Worm (Caenorhabditis elegans): Measurements from ENCODE around the gene let-4.

let-4 gene

DNA sequence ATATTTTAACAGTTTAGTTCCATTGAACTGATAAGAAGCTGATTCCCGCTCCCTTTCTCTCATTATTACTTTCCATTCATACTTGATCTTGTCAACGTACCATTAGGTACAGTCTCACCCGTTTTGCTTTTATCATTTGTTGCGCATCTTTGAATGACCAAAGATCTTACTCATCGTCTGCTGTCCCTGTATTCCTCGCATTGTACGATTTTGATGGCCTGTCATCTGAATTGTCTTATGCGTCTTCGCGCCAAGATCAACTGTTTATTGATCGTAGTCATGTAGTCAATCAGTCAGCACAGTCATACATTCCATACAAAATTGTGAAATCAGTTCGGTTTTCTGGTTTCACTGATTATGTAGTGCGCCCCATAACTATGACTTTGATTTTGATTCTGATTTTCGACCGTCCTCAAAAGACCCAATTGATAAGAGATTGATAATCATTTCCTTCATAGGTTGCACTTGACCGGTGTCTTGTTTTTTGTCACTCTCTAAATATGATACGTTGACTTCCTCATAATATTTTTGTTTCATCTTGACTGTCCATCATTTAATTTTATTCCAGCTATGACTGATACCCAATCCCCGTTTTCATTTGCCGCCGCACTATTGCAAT, 19.7 kb upstream of the let-4 start, which contains the start of gene nhr-3:
Gene nhr-3 (plus strand): TSS at position 569 of the 619 bp plus-strand sequence.
- TF ChIP-seq pha-2 (tag; optimal IDR thresholded peaks at IDR 0.05) (no peak), pag-3 (tag; optimal IDR thresholded peaks at IDR 0.05; ENCODE audit: borderline replicate concordance) (no peak), hlh-6 (tag; optimal IDR thresholded peaks at IDR 0.05) (no peak), tbx-7 (tag; optimal IDR thresholded peaks at IDR 0.05) (no peak), ceh-34 (tag; optimal IDR thresholded peaks at IDR 0.05) (no peak), K09A11.1 (tag; optimal IDR thresholded peaks at IDR 0.05; ENCODE audit: insufficient read depth) (no peak), ceh-31 (tag; optimal IDR thresholded peaks at IDR 0.05) (no peak), ref-2 (tag; optimal IDR thresholded peaks at IDR 0.05) (no peak), madf-2 (tag; optimal IDR thresholded peaks at IDR 0.05) (no peak)

DNA sequence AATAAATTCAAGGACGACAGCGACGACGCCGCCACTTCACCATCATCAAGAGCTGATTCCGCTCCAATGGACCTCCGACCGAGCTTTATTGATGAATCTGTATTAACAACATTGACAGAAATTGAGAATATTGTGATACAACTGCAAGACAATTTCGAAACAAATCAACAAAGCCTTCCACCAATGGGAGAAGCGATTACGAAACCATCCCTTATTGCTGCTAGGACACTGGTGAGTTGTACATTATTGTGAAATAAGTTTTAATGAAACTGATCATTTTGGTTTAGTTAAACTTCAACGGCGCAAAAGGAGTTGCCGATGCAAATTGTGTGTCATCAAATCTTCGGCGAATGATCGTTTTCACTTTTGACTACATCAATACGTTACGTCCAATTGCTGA, 18.7 kb upstream of the let-4 start:
- TF ChIP-seq nfya-1 (tag; optimal IDR thresholded peaks at IDR 0.05) (peak; percentile 4), tbx-2 (tag; optimal IDR thresholded peaks at IDR 0.05) (no peak)

DNA sequence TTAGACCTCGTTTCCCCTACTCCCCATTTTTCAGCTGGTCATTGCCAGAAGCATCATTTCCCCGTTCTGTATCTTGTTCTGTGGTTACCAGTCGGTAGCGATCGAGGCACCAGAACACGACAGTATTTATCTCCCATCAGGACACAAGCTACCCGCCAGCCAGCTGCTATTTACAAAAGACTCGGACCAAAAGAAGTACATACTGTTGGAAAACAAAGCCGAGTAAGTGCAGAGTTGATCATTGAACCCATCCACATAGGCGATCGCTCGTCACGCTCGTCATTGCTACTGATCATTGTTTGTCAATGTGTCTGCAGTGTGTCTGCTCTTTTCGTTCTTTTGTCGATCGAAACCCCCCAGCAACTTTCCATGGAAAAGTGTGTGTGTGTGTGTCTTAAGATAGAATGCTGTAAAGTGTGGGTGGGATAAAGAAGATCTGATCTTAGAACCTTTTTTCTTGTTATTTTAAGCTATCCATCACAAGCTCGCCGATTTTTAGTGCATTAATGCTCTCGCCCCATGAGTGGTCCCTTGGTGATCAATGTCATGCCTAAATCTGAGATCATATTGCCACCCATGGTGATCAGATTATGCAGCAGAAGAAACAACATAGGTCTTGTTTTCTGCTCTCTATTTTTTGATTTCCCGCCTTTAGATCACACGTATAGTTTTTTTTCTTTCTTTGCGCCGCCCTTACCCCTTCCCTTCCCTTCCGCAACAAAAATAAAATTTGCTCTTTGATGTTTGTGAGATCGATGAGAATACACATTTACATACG, 18.0 kb upstream of the let-4 start:
- TF ChIP-seq C38D4.7 (GFP tag; optimal IDR thresholded peaks at IDR 0.05) (no peak), fax-1 (tag; optimal IDR thresholded peaks at IDR 0.05) (no peak), mec-3 (tag; optimal IDR thresholded peaks at IDR 0.05; ENCODE audit: borderline replicate concordance) (no peak), sox-4 (tag; optimal IDR thresholded peaks at IDR 0.05) (no peak), ref-2 (tag; optimal IDR thresholded peaks at IDR 0.05) (no peak), ceh-24 (tag; optimal IDR thresholded peaks at IDR 0.05) (no peak), unc-42 (tag; optimal IDR thresholded peaks at IDR 0.05) (peak; percentile 75), dve-1 (tag; optimal IDR thresholded peaks at IDR 0.05) (no peak), pha-4 (tag; optimal IDR thresholded peaks at IDR 0.05) (no peak), unc-3 (GFP tag; conservative IDR thresholded peaks at IDR 0.05) (no peak), unc-3 (tag; optimal IDR thresholded peaks at IDR 0.05) (peak; percentile 49)

DNA sequence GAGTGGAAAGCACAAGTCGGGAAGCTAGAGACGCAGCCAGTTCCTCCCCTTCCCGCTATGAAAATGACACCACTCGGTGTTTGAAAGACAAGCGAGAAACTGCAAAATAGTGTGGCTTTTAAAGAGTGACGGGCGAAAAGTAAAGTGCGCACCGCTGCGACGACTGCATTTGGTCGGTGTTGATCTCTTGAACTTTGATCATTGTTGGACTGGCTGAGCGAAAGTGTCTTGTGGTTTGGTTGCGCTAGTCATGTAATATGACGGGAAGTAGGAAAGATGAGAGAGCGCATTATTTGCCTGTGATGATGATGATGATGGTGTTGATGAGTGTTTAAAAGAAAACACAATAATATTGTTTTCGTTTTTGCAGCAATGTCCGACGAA, 17.4 kb upstream of the let-4 start:
- no peak for TF ChIP-seq lim-6 (tag; optimal IDR thresholded peaks at IDR 0.05)
- no peak for TF ChIP-seq eyg-1 (tag; optimal IDR thresholded peaks at IDR 0.05)
- TF ChIP-seq npax-4 (tag; optimal IDR thresholded peaks at IDR 0.05), result no peak
- TF ChIP-seq pax-1 (tag; optimal IDR thresholded peaks at IDR 0.05), result peak; percentile 70
- peak; percentile 94 for TF ChIP-seq tbx-2 (tag; optimal IDR thresholded peaks at IDR 0.05)
- peak; percentile 88 for TF ChIP-seq unc-55 (GFP tag; optimal IDR thresholded peaks at IDR 0.05)
- TF ChIP-seq ref-2 (tag; optimal IDR thresholded peaks at IDR 0.05), result peak; percentile 86
- TF ChIP-seq hlh-30 (tag; optimal IDR thresholded peaks at IDR 0.05; ENCODE audit: insufficient read depth), result peak; percentile 77
- peak; percentile 95 for TF ChIP-seq F13H6.1 (tag; optimal IDR thresholded peaks at IDR 0.05)
- peak; percentile 42 for TF ChIP-seq T23F11.4 (GFP tag; optimal IDR thresholded peaks at IDR 0.05)
- no peak for TF ChIP-seq unc-3 (GFP tag; conservative IDR thresholded peaks at IDR 0.05)
- TF ChIP-seq unc-3 (tag; optimal IDR thresholded peaks at IDR 0.05), result no peak
- TF ChIP-seq ceh-2 (tag; optimal IDR thresholded peaks at IDR 0.05), result peak; percentile 74
- peak; percentile 61 for TF ChIP-seq ceh-30 (tag; optimal IDR thresholded peaks at IDR 0.05)
- peak; percentile 66 for TF ChIP-seq ceh-19 (GFP tag; optimal IDR thresholded peaks at IDR 0.05)
- TF ChIP-seq pha-4 (tag; optimal IDR thresholded peaks at IDR 0.05), result no peak
- peak; percentile 58 for TF ChIP-seq ztf-16 (tag; optimal IDR thresholded peaks at IDR 0.05)
- peak; percentile 49 for TF ChIP-seq unc-42 (tag; optimal IDR thresholded peaks at IDR 0.05)
- TF ChIP-seq gmeb-2 (tag; optimal IDR thresholded peaks at IDR 0.05), result no peak
- peak; percentile 62 for TF ChIP-seq pha-2 (tag; optimal IDR thresholded peaks at IDR 0.05)
- TF ChIP-seq ahr-1 (tag; optimal IDR thresholded peaks at IDR 0.05), result no peak
- peak; percentile 75 for TF ChIP-seq pros-1 (tag; optimal IDR thresholded peaks at IDR 0.05)
- TF ChIP-seq K02D7.2 (tag; optimal IDR thresholded peaks at IDR 0.05), result no peak
- peak; percentile 99 for TF ChIP-seq ceh-34 (tag; optimal IDR thresholded peaks at IDR 0.05)
- peak; percentile 95 for TF ChIP-seq ceh-18 (tag; optimal IDR thresholded peaks at IDR 0.05)
- no peak for TF ChIP-seq ama-1 (optimal IDR thresholded peaks at IDR 0.05)
- TF ChIP-seq rnt-1 (tag; optimal IDR thresholded peaks at IDR 0.05), result peak; percentile 89
- TF ChIP-seq elt-2 (tag; optimal IDR thresholded peaks at IDR 0.05), result peak; percentile 43
- TF ChIP-seq ceh-14 (tag; optimal IDR thresholded peaks at IDR 0.05), result peak; percentile 74
- TF ChIP-seq ceh-24 (tag; optimal IDR thresholded peaks at IDR 0.05), result no peak
- peak; percentile 86 for TF ChIP-seq nfya-1 (tag; optimal IDR thresholded peaks at IDR 0.05)
- TF ChIP-seq syd-9 (tag; optimal IDR thresholded peaks at IDR 0.05), result peak; percentile 31
- peak; percentile 97 for TF ChIP-seq dve-1 (tag; optimal IDR thresholded peaks at IDR 0.05)
- TF ChIP-seq ets-4 (tag; optimal IDR thresholded peaks at IDR 0.05), result peak; percentile 90
